Fruit fly (Drosophila melanogaster): Measurements from ENCODE around the gene CG9519.
A peak's percentile ranks its signal among the peaks of the same experiment; 100 is the strongest.

The CG9519 gene

dm6 chrX:14848755-14849354, 7.3 kb downstream of the CG9519 start, which contains the start of gene CG9522 (continued):
- TF ChIP-seq Sox102F (GFP tag; optimal IDR thresholded peaks at IDR 0.05), result peak; percentile 75
- peak; percentile 60; the same call in 1 of the 2 replicates for TF ChIP-seq CG11696 (GFP tag; IDR thresholded peaks at IDR 0.05)
- TF ChIP-seq wor (GFP tag; IDR thresholded peaks at IDR 0.05), result peak; percentile 47; the same call in 1 of the 2 replicates
- peak; percentile 83 for TF ChIP-seq gsb-n (tag; optimal IDR thresholded peaks at IDR 0.05)
- TF ChIP-seq NC2β (GFP tag; optimal IDR thresholded peaks at IDR 0.05), result no peak
- no peak for TF ChIP-seq Dll (GFP tag; IDR thresholded peaks at IDR 0.05; ENCODE audit: partially characterized antibody)
- TF ChIP-seq CG17359 (tag; optimal IDR thresholded peaks at IDR 0.05), result peak; percentile 77
- TF ChIP-seq CG4820 (GFP tag; optimal IDR thresholded peaks at IDR 0.05), result peak; percentile 75

DNA sequence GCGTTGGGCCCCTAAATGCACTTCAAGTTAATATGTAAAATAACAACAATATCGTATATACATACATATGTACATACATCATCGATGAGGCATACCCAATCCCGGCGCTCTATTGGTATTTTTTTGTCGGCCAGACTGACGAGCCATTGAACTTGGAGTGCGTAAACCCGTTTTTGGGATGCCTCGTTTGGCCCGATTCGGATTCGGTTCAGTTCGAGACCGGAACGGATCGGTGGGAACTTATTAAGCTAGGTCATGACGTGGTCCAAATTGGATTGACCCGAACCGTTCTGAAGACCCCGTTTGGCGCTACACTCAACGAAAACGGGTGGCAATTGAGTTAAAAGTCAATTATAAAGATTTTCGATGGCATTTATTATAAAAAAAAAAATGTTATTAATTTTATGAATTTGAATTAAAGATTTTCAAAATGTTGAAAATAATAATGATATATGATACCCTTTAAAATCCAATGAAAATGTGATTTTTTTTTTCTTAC, 10.0 kb downstream of the CG9519 start:
- TF ChIP-seq cwo (GFP tag; optimal IDR thresholded peaks at IDR 0.05), result no peak
- no peak for TF ChIP-seq Hr3 (GFP tag; optimal IDR thresholded peaks at IDR 0.05)
- TF ChIP-seq CG32767 (GFP tag; IDR thresholded peaks at IDR 0.05), result no peak
- no peak for TF ChIP-seq CG7963 (GFP tag; IDR thresholded peaks at IDR 0.05; ENCODE audit: partially characterized antibody)
- no peak for TF ChIP-seq NC2α (GFP tag; optimal IDR thresholded peaks at IDR 0.05)
- peak; percentile 29 for TF ChIP-seq CG7839 (tag; optimal IDR thresholded peaks at IDR 0.05)
- TF ChIP-seq row (GFP tag; IDR thresholded peaks at IDR 0.05), result no peak
- TF ChIP-seq CG6175 (GFP tag; IDR thresholded peaks at IDR 0.05), result no peak
- TF ChIP-seq Opbp (GFP tag; IDR thresholded peaks at IDR 0.05; ENCODE audit: partially characterized antibody), result no peak
- no peak for TF ChIP-seq CG33557 (GFP tag; optimal IDR thresholded peaks at IDR 0.05)
- TF ChIP-seq CG17361 (GFP tag; IDR thresholded peaks at IDR 0.05), result 0 out of 3 replicates have a peak, but pooled peaks have one; percentile 28
- TF ChIP-seq unpg (GFP tag; optimal IDR thresholded peaks at IDR 0.05), result peak; percentile 30
- no peak for TF ChIP-seq Awh (GFP tag; IDR thresholded peaks at IDR 0.05)
- no peak for TF ChIP-seq sima (GFP tag; optimal IDR thresholded peaks at IDR 0.05)
- no peak for TF ChIP-seq bab2 (GFP tag; optimal IDR thresholded peaks at IDR 0.05)
- no peak for TF ChIP-seq Atf-2 (GFP tag; optimal IDR thresholded peaks at IDR 0.05)
- peak; percentile 52 for TF ChIP-seq Deaf1 (tag; optimal IDR thresholded peaks at IDR 0.05)
- TF ChIP-seq Lim3 (GFP tag; IDR thresholded peaks at IDR 0.05), result no peak
- peak in 1 of 3 experiments; percentile 61 for TF ChIP-seq lola (GFP tag; optimal IDR thresholded peaks at IDR 0.05)
- TF ChIP-seq nmo (GFP tag; optimal IDR thresholded peaks at IDR 0.05), result peak; percentile 39
- peak; percentile 36 for TF ChIP-seq CG10267 (tag; optimal IDR thresholded peaks at IDR 0.05)
- TF ChIP-seq Sox102F (GFP tag; optimal IDR thresholded peaks at IDR 0.05), result peak; percentile 5
- TF ChIP-seq Camta (GFP tag; optimal IDR thresholded peaks at IDR 0.05), result no peak
- TF ChIP-seq CG2712 (tag; optimal IDR thresholded peaks at IDR 0.05), result peak; percentile 34
- TF ChIP-seq CG18262 (tag; optimal IDR thresholded peaks at IDR 0.05), result peak; percentile 20
- no peak for TF ChIP-seq CG17385 (GFP tag; optimal IDR thresholded peaks at IDR 0.05)
- peak; percentile 21 for TF ChIP-seq CG13894 (tag; optimal IDR thresholded peaks at IDR 0.05)
- no peak for TF ChIP-seq en (GFP tag; optimal IDR thresholded peaks at IDR 0.05)
- TF ChIP-seq phol (tag; optimal IDR thresholded peaks at IDR 0.05), result peak; percentile 39
- peak; percentile 37 for TF ChIP-seq CG15601 (tag; optimal IDR thresholded peaks at IDR 0.05)
- no peak for TF ChIP-seq tll (GFP tag; optimal IDR thresholded peaks at IDR 0.05)
- TF ChIP-seq CG3726 (GFP tag; IDR thresholded peaks at IDR 0.05), result no peak
- TF ChIP-seq ato (GFP tag; IDR thresholded peaks at IDR 0.05; ENCODE audit: partially characterized antibody), result no peak
- TF ChIP-seq gcm (GFP tag; optimal IDR thresholded peaks at IDR 0.05), result no peak
- TF ChIP-seq Med (GFP tag), result peak; percentile 51
- no peak for TF ChIP-seq ac (GFP tag; optimal IDR thresholded peaks at IDR 0.05)
- peak; percentile 24 for TF ChIP-seq CG30403 (GFP tag; optimal IDR thresholded peaks at IDR 0.05)
- TF ChIP-seq gem (tag; optimal IDR thresholded peaks at IDR 0.05), result peak; percentile 58
- peak; percentile 68 for TF ChIP-seq CG10979 (tag; optimal IDR thresholded peaks at IDR 0.05)
- no peak for TF ChIP-seq CG8281 (tag; optimal IDR thresholded peaks at IDR 0.05)

All from whole organism, embryonic.